Fruit fly (Drosophila melanogaster): ENCODE measurements around the gene CG15211.

Gene CG15211

dm6 chrX:10787352-10787751 lies 15.0 kb downstream of the CG15211 start:
- TF ChIP-seq Pif1B (GFP tag; optimal IDR thresholded peaks at IDR 0.05) (no peak), fd96Ca (GFP tag; IDR thresholded peaks at IDR 0.05) (no peak), gl (tag; optimal IDR thresholded peaks at IDR 0.05) (no peak), CG17806 (tag; optimal IDR thresholded peaks at IDR 0.05) (no peak), CG9948 (tag; optimal IDR thresholded peaks at IDR 0.05) (no peak), rn (GFP tag; IDR thresholded peaks at IDR 0.05) (no peak), CG10348 (GFP tag; IDR thresholded peaks at IDR 0.05) (no peak), CG8159 (tag; optimal IDR thresholded peaks at IDR 0.05) (no peak), D1 (tag; optimal IDR thresholded peaks at IDR 0.05) (no peak)

- no peak for TF ChIP-seq gl (tag; optimal IDR thresholded peaks at IDR 0.05)
- TF ChIP-seq D1 (tag; optimal IDR thresholded peaks at IDR 0.05), result peak; percentile 53
Observed at dm6 chrX:10789279-10789678, 16.9 kb downstream of the CG15211 start.

- peak; percentile 56; the same call in 1 of the 2 replicates for TF ChIP-seq CG12605 (GFP tag; IDR thresholded peaks at IDR 0.05)
- TF ChIP-seq Pif1B (GFP tag; optimal IDR thresholded peaks at IDR 0.05), result peak; percentile 26
- TF ChIP-seq CG34367 (tag; optimal IDR thresholded peaks at IDR 0.05), result no peak
- no peak for TF ChIP-seq CG8301 (tag; optimal IDR thresholded peaks at IDR 0.05)
- no peak for TF ChIP-seq CG4496 (GFP tag; IDR thresholded peaks at IDR 0.05)
- no peak for TF ChIP-seq CG13204 (GFP tag; optimal IDR thresholded peaks at IDR 0.05)
- no peak for TF ChIP-seq CG17806 (tag; optimal IDR thresholded peaks at IDR 0.05)
- TF ChIP-seq fd96Ca (GFP tag; IDR thresholded peaks at IDR 0.05), result peak; percentile 41; the same call in 1 of the 3 replicates
Observed at dm6 chrX:10801033-10801432, 28.7 kb downstream of the CG15211 start.

dm6 chrX:10801827-10802456 lies 29.6 kb downstream of the CG15211 start:
- TF ChIP-seq fd96Ca (GFP tag; IDR thresholded peaks at IDR 0.05) (0 out of 3 replicates have a peak, but pooled peaks have one; percentile 54), EcR (GFP tag; optimal IDR thresholded peaks at IDR 0.05) (peak; percentile 95), Pif1B (GFP tag; optimal IDR thresholded peaks at IDR 0.05) (no peak), Pif1A (GFP tag; optimal IDR thresholded peaks at IDR 0.05) (no peak), CG32121 (GFP tag; IDR thresholded peaks at IDR 0.05) (peak; percentile 17; the same call in 1 of the 2 replicates), CG17806 (tag; optimal IDR thresholded peaks at IDR 0.05) (no peak), gl (tag; optimal IDR thresholded peaks at IDR 0.05) (no peak), CG8159 (tag; optimal IDR thresholded peaks at IDR 0.05) (no peak), Snoo (tag; optimal IDR thresholded peaks at IDR 0.05) (no peak), CG12605 (GFP tag; IDR thresholded peaks at IDR 0.05) (no peak; the same call in 1 of the 2 replicates), CG4496 (GFP tag; IDR thresholded peaks at IDR 0.05) (peak; percentile 21; the same call in 2 of the 3 replicates), CG8301 (tag; optimal IDR thresholded peaks at IDR 0.05) (no peak)

DNA sequence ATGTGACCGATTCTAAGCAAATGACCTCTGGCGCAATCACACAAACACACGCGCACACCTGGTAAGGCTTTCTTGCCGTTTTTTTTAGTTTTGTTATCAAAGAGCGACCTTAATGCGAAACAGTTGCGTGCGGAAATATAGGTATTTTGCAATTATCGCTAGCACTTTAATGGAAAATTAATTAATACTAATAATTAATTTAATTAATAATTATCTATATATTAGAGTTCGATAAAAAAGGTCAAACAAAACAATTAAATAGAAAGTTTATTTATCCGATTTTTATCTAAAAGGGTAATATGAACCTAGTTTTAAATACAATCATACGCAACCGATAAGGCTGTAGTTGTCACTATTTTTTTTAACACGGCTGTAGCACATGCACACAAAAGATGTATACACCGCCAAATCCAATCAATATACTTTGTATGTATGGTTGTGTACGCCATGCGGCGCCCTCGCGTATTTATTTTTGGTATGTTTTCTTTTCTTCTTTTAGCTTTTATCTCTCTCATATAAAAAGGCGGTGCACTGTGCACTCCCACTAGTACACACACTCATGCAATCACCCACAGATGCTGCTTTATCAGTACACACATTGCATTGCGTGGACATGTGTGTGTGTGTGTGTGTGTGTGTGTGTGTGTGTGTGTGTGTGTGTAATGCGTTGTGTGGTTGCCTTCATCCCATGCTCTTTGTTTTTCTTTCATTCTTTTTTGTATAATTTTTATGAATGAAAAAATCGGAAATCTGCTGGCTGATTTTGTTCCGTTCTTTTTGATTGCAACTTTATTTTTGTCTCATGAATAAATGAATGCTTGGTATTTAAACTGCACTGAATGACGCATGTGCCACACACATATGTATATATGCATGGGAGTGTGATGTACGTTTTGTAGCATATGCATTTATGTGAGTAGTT lies 30.4 kb downstream of the CG15211 start:
- peak; percentile 38 for TF ChIP-seq EcR (GFP tag; optimal IDR thresholded peaks at IDR 0.05)
- peak; percentile 72 for TF ChIP-seq CG4496 (GFP tag; IDR thresholded peaks at IDR 0.05)
- TF ChIP-seq CG15710 (tag; optimal IDR thresholded peaks at IDR 0.05), result peak; percentile 67
- 0 out of 2 replicates have a peak, but pooled peaks have one; percentile 7 for TF ChIP-seq Ets98B (GFP tag; IDR thresholded peaks at IDR 0.05)
- peak; percentile 72 for TF ChIP-seq CG9948 (tag; optimal IDR thresholded peaks at IDR 0.05)
- TF ChIP-seq CG10348 (GFP tag; IDR thresholded peaks at IDR 0.05), result no peak
- TF ChIP-seq D1 (tag; optimal IDR thresholded peaks at IDR 0.05), result no peak
- peak; percentile 55 for TF ChIP-seq CG17806 (tag; optimal IDR thresholded peaks at IDR 0.05)
- TF ChIP-seq fd96Ca (GFP tag; IDR thresholded peaks at IDR 0.05), result peak; percentile 73
- no peak; the same call in 1 of the 2 replicates for TF ChIP-seq CG32121 (GFP tag; IDR thresholded peaks at IDR 0.05)
- TF ChIP-seq Snoo (tag; optimal IDR thresholded peaks at IDR 0.05), result peak; percentile 41
- peak; percentile 16; the same call in 1 of the 2 replicates for TF ChIP-seq CG12605 (GFP tag; IDR thresholded peaks at IDR 0.05)
- TF ChIP-seq CG14655 (GFP tag; optimal IDR thresholded peaks at IDR 0.05), result peak; percentile 73
- TF ChIP-seq CG8301 (tag; optimal IDR thresholded peaks at IDR 0.05), result peak; percentile 26
- TF ChIP-seq Pif1A (GFP tag; optimal IDR thresholded peaks at IDR 0.05), result no peak
- no peak for TF ChIP-seq gl (tag; optimal IDR thresholded peaks at IDR 0.05)
- TF ChIP-seq CG8159 (tag; optimal IDR thresholded peaks at IDR 0.05), result peak; percentile 78
- TF ChIP-seq Pif1B (GFP tag; optimal IDR thresholded peaks at IDR 0.05), result no peak
- TF ChIP-seq CG34367 (tag; optimal IDR thresholded peaks at IDR 0.05), result peak; percentile 47
- TF ChIP-seq CG13204 (GFP tag; optimal IDR thresholded peaks at IDR 0.05), result no peak

dm6 chrX:10804042-10804441 lies 31.7 kb downstream of the CG15211 start:
- TF ChIP-seq CG32121 (GFP tag; IDR thresholded peaks at IDR 0.05), result peak; percentile 48
- TF ChIP-seq CG10348 (GFP tag; IDR thresholded peaks at IDR 0.05), result no peak
- no peak for TF ChIP-seq Pif1A (GFP tag; optimal IDR thresholded peaks at IDR 0.05)
- no peak for TF ChIP-seq Snoo (tag; optimal IDR thresholded peaks at IDR 0.05)
- TF ChIP-seq fd96Ca (GFP tag; IDR thresholded peaks at IDR 0.05), result 0 out of 3 replicates have a peak, but pooled peaks have one; percentile 20
- TF ChIP-seq CG4496 (GFP tag; IDR thresholded peaks at IDR 0.05), result peak; percentile 65; the same call in 2 of the 3 replicates
- TF ChIP-seq EcR (GFP tag; optimal IDR thresholded peaks at IDR 0.05), result no peak
- no peak for TF ChIP-seq CG8301 (tag; optimal IDR thresholded peaks at IDR 0.05)
- TF ChIP-seq rn (GFP tag; IDR thresholded peaks at IDR 0.05), result no peak
- no peak for TF ChIP-seq CG17806 (tag; optimal IDR thresholded peaks at IDR 0.05)
- peak; percentile 46 for TF ChIP-seq Ets98B (GFP tag; IDR thresholded peaks at IDR 0.05)
- TF ChIP-seq CG14655 (GFP tag; optimal IDR thresholded peaks at IDR 0.05), result no peak
- TF ChIP-seq CG8159 (tag; optimal IDR thresholded peaks at IDR 0.05), result no peak
- TF ChIP-seq CG15710 (tag; optimal IDR thresholded peaks at IDR 0.05), result no peak
- no peak for TF ChIP-seq CG13204 (GFP tag; optimal IDR thresholded peaks at IDR 0.05)
- no peak for TF ChIP-seq gl (tag; optimal IDR thresholded peaks at IDR 0.05)
